Fruit fly (Drosophila melanogaster): Measurements from ENCODE around the gene p53.

The p53 gene

DNA sequence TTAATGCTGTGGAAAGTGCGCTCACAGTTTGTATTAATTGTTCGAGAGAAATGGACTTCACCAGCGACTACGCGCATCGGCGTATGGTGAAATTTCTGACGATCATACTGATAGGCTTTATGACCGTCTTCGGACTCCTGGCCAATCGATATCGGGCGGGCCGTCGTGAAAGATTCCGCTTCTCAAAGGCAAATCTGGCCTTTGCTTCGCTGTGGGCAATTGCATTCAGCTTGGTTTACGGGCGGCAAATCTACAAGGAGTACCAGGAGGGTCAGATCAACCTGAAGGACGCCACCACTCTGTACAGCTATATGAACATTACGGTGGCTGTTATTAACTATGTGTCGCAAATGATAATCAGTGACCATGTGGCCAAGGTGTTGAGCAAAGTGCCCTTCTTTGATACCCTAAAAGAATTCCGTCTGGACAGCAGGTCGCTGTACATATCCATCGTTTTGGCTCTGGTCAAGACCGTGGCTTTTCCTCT, 2.2 kb downstream of the p53 start, which contains the start of gene Gr94a:
Gene Gr94a, plus strand, starts transcription at position 51 of the 487 bp plus-strand sequence.
- TF ChIP-seq noc (tag; optimal IDR thresholded peaks at IDR 0.05): no peak

DNA sequence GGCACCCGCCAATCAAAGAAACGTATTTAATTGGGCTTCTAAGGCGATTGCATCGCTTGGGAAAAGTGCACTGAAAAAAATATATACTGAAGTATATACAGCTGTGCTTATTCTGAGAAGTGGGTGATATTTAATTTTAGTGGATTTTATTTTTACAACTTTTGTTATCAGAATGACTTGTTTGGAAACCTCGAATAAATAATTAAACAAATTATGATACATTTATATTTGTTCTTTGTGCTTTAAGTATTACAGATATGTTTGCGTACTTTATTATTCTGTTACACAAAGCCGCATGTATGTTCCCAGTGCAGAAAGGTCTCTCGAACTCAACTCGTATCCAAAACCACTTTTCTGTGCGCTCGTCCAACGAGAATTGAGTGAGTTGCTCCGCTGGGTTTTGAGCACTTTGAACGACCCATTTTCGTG, 5.2 kb downstream of the p53 start:
- TF ChIP-seq noc (tag; optimal IDR thresholded peaks at IDR 0.05): peak; percentile 43

DNA sequence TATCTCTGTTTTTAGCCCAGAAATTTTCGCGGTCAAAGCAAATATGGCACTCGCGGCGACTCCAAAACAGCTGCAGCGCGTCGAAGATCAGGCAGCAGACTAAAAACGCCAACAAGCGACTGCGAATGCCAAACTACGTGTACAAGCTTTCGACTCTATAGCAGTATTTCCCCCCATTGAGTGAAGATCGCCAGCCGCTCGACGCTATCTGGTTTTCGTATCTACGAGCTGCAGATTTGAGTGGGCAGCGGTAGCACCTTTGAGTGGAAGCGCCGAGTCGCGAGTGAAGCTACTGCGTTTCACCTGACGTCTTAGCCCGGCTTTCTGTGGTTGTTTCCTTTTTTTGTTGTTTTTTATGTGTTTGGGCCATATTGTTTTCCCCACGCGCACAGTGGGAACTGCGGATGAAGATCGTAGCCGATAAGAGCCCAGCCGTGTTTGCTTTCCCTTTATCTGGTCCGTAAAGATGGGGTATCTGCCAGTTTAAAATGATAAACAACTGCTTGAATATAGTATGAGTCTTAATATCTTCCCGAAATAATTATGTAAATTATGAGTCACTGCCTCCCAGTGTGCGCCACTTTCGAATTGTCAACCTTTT, 5.7 kb downstream of the p53 start, which contains the start of gene CG17121:
Gene CG17121, minus strand, starts transcription at position 126 of the 601 bp plus-strand sequence.
- TF ChIP-seq noc (tag; optimal IDR thresholded peaks at IDR 0.05): no peak

dm6 chr3R:23046529-23046943, 7.3 kb downstream of the p53 start:
- TF ChIP-seq noc (tag; optimal IDR thresholded peaks at IDR 0.05): peak; percentile 81

- TF ChIP-seq noc (tag; optimal IDR thresholded peaks at IDR 0.05): no peak
These were observed 10.2 kb downstream of the p53 start, which contains the start of gene CG13837 for dm6 chr3R:23043690-23044089. Gene CG13837, plus strand, starts transcription at chr3R:23043990.

dm6 chr3R:23042746-23043265, 11.1 kb downstream of the p53 start:
- no peak for TF ChIP-seq noc (tag; optimal IDR thresholded peaks at IDR 0.05)

DNA sequence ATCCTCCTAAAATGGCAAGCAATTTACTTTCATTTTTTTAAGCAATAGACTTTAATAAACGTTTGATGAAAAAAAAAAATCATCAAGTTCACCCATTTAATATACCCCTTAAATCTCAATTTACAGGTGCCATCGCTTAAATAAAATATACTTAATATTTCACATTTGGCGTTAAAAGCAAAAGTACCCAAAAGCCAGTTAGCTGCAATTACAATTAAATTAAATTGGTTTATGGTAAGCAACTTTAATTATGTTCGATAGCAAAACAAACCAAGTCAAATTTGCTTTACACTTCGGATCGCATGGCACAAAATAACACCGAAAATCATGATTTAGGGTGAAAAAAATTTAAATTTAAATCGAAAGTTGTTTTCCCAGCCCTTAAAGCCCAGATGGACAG, 11.9 kb downstream of the p53 start, which contains the start of gene CG13838:
Gene CG13838, plus strand, starts transcription at position 301 of the 400 bp plus-strand sequence.
- no peak for TF ChIP-seq noc (tag; optimal IDR thresholded peaks at IDR 0.05)

DNA sequence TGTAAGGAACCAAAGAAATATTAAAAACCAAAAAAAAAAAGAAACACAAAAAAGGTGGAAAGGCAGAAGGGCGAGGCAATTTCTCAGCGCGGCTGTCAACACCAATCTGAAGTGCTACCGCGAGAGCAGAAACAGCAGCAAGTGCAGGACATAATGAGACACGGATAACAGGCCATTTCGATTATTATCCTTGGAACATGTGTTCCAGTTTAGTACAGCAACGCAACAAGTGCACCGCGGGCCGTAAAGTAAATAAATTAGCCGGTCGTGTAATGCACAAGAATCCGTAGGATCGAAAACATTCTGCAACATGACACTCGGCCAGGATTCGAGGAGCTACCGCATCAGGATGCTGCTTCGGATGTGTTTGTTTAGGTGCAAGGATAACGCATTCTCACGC, 15.8 kb downstream of the p53 start:
- no peak for TF ChIP-seq noc (tag; optimal IDR thresholded peaks at IDR 0.05)

- TF ChIP-seq noc (tag; optimal IDR thresholded peaks at IDR 0.05): no peak
These were observed 17.6 kb downstream of the p53 start for dm6 chr3R:23036321-23036720.

DNA sequence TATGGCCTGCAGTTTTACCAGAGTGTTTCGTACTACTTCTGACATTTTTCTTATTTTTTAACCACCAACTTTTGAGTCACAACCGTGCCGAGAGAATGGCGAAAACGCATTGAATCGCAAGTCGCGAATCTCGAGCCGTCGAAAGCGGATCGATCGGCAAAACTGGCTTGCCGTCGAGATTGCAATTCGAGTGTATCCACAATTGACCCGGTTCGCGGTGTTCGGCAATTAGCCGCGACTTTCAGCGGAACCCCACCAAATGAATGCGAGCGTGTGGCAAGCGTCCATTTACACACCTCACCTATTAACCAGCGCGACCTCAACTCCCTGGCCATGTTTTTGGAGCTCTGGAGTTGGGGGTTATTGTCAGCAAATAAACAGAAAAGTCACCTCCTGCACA, 18.4 kb downstream of the p53 start, which contains the start of gene CG13833:
Gene CG13833, minus strand, starts transcription at position 101 of the 400 bp plus-strand sequence.
- no peak for TF ChIP-seq noc (tag; optimal IDR thresholded peaks at IDR 0.05)

- no peak for TF ChIP-seq noc (tag; optimal IDR thresholded peaks at IDR 0.05)
These were observed 23.0 kb downstream of the p53 start for dm6 chr3R:23030900-23031299.

- peak; percentile 13 for TF ChIP-seq noc (tag; optimal IDR thresholded peaks at IDR 0.05)
These were observed 25.4 kb downstream of the p53 start for dm6 chr3R:23028506-23028905.

dm6 chr3R:23027428-23027813, 26.5 kb downstream of the p53 start:
- no peak for TF ChIP-seq noc (tag; optimal IDR thresholded peaks at IDR 0.05)

dm6 chr3R:23026652-23027427, 27.0 kb downstream of the p53 start, which contains the start of gene lmd:
Gene lmd, minus strand, starts transcription at chr3R:23026713.
- TF ChIP-seq noc (tag; optimal IDR thresholded peaks at IDR 0.05): no peak

DNA sequence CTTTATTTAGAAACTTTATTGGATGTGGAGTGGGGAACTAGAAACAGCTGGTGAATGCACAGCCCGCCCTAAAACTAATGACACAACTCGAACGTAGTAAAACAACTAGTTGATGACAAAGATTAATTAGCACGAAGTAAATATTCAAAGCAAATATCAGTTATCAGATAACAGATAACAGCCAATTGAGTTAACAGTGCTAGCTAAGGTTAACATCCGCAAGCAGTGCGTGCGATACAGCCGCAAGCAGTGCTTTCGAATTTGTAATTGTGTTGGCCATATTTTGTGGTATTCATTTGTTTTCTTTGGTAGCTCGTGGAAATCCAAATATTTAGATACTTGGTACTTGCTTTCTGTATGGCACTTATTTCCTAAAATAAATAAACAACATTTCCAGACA, 40.4 kb downstream of the p53 start:
- TF ChIP-seq noc (tag; optimal IDR thresholded peaks at IDR 0.05): no peak

- TF ChIP-seq noc (tag; optimal IDR thresholded peaks at IDR 0.05): no peak
These were observed 41.9 kb downstream of the p53 start, which contains the start of gene CG6688 for dm6 chr3R:23012017-23012416. Gene CG6688, plus strand, starts transcription at chr3R:23012412.

Data from whole organism, larva.